Fruit fly (Drosophila melanogaster) whole organism, embryonic: ENCODE measurements around the gene Sbf.

Experiments
- Awh ChIP-seq: fragments of 200-800 bp; sonication (Bioruptor generic); IDR thresholded peaks from 2 replicates; pipeline ENCODE4, ENCODE4 v1.3.6; 2022; ENCODE audit warnings: missing biosample characterization, missing genetic modification characterization
- Blimp-1 ChIP-seq: fragments of 200-800 bp; sonication (Bioruptor generic); optimal IDR thresholded peaks from 3 replicates; lab custom pipeline; 2018; ENCODE audit warnings: missing biosample characterization, missing genetic modification characterization, mild to moderate bottlenecking, moderate library complexity, missing genetic modification reagents
- CG12299 ChIP-seq: fragments of 200-800 bp; sonication (Bioruptor generic); optimal IDR thresholded peaks from 2 replicates; lab custom pipeline; 2018; ENCODE audit warnings: missing biosample characterization, mild to moderate bottlenecking, missing genetic modification characterization
- CG13624 ChIP-seq: fragments of 200-800 bp; sonication (Bioruptor generic); optimal IDR thresholded peaks from 2 replicates; lab custom pipeline; 2016; ENCODE audit warnings: missing biosample characterization, missing genetic modification characterization
- CG13894 ChIP-seq: fragments of 200-800 bp; sonication (Bioruptor generic); optimal IDR thresholded peaks from 3 replicates; lab custom pipeline; 2018; ENCODE audit warnings: missing biosample characterization, mild to moderate bottlenecking, missing genetic modification characterization, moderate library complexity
- CG14860 ChIP-seq: fragments of 200-800 bp; sonication (Bioruptor generic); IDR thresholded peaks from 3 replicates; pipeline ENCODE4 v1.3.6; 2022; ENCODE audit warnings: missing biosample characterization, missing genetic modification characterization; ENCODE audit not compliant: partially characterized antibody
- CG17829 ChIP-seq: fragments of 200-800 bp; optimal IDR thresholded peaks from 2 replicates; lab custom pipeline; 2019; ENCODE audit warnings: missing biosample characterization, mild to moderate bottlenecking, missing genetic modification characterization, moderate library complexity
- CG1792 ChIP-seq: fragments of 200-800 bp; sonication (Bioruptor generic); optimal IDR thresholded peaks from 2 replicates; lab custom pipeline; 2016; ENCODE audit warnings: missing biosample characterization, missing genetic modification characterization
- CG18476 ChIP-seq: fragments of 200-800 bp; sonication (Bioruptor generic); optimal IDR thresholded peaks from 2 replicates; lab custom pipeline; 2016; ENCODE audit warnings: missing biosample characterization, mild to moderate bottlenecking, missing genetic modification characterization
- CG18599 ChIP-seq: fragments of 200-800 bp; sonication (Bioruptor generic); optimal IDR thresholded peaks from 3 replicates; lab custom pipeline; 2017; ENCODE audit warnings: missing biosample characterization, missing genetic modification characterization, mild to moderate bottlenecking, moderate library complexity, missing genetic modification reagents
- CG2875 ChIP-seq: fragments of 200-800 bp; sonication (Bioruptor generic); optimal IDR thresholded peaks from 2 replicates; lab custom pipeline; 2017; ENCODE audit warnings: missing biosample characterization, mild to moderate bottlenecking, missing genetic modification characterization, missing genetic modification reagents
- CG2889 ChIP-seq: fragments of 200-800 bp; sonication (Bioruptor generic); IDR thresholded peaks from 3 replicates; pipeline ENCODE4 v1.3.6; 2022; ENCODE audit warnings: missing biosample characterization, missing genetic modification characterization
- CG3065 ChIP-seq: fragments of 200-800 bp; sonication (Bioruptor generic); optimal IDR thresholded peaks from 2 replicates; lab custom pipeline; 2016; ENCODE audit warnings: missing biosample characterization, missing genetic modification characterization
- CG4617 ChIP-seq: fragments of 200-800 bp; sonication (Bioruptor generic); optimal IDR thresholded peaks from 3 replicates; lab custom pipeline; 2016; ENCODE audit warnings: missing biosample characterization, missing genetic modification characterization, borderline replicate concordance
- CG4730 ChIP-seq: fragments of 200-800 bp; sonication (Bioruptor generic); IDR thresholded peaks from 2 replicates; pipeline ENCODE4 v1.3.6; 2022; ENCODE audit warnings: missing biosample characterization, missing genetic modification characterization
- CG5245 ChIP-seq: fragments of 200-800 bp; sonication (Bioruptor generic); optimal IDR thresholded peaks from 3 replicates; lab custom pipeline; 2016; ENCODE audit warnings: missing biosample characterization, missing genetic modification characterization
- CG6254 ChIP-seq: fragments of 200-800 bp; sonication (Bioruptor generic); optimal IDR thresholded peaks from 3 replicates; lab custom pipeline; 2017; ENCODE audit warnings: mild to moderate bottlenecking, missing biosample characterization, missing genetic modification reagents, missing genetic modification characterization
- CG6791 ChIP-seq: fragments of 200-800 bp; sonication (Bioruptor generic); IDR thresholded peaks from 3 replicates; pipeline ENCODE4 v1.3.6; 2022; ENCODE audit warnings: missing biosample characterization, missing genetic modification characterization; ENCODE audit not compliant: partially characterized antibody
- CG8478 ChIP-seq: fragments of >200 bp; optimal IDR thresholded peaks from 2 replicates; lab custom pipeline; 2018
- Dad ChIP-seq: fragments of 200-800 bp; sonication (Bioruptor generic); optimal IDR thresholded peaks from 3 replicates; lab custom pipeline; 2016; ENCODE audit warnings: missing biosample characterization, missing genetic modification characterization
- E2f2 ChIP-seq: fragments of 200-800 bp; sonication (Bioruptor generic); IDR thresholded peaks from 2 replicates; pipeline ENCODE4 v1.3.6; 2022; ENCODE audit warnings: missing biosample characterization, missing genetic modification characterization
- Eip74EF ChIP-seq, 2 experiments: fragments of 200-800 bp in 1 of 2; fragments of >200 bp in 1 of 2; sonication (Bioruptor generic) in 1 of 2; optimal IDR thresholded peaks; 2 replicates each; lab custom pipeline; 2017 to 2019; ENCODE audit warnings: missing biosample characterization in 2 of 2, missing genetic modification characterization in 2 of 2, mild to moderate bottlenecking in 1 of 2, moderate library complexity in 1 of 2
- Fer2 ChIP-seq: fragments of 200-800 bp; sonication (Bioruptor generic); optimal IDR thresholded peaks from 2 replicates; lab custom pipeline; 2018; ENCODE audit warnings: missing biosample characterization, mild to moderate bottlenecking, missing genetic modification characterization, moderate library complexity
- GATAe ChIP-seq: fragments of 200-800 bp; sonication (Bioruptor generic); conservative IDR thresholded peaks from 2 replicates; pipeline ENCODE4 v1.3.6; 2022; ENCODE audit warnings: missing biosample characterization, missing genetic modification characterization
- Gug ChIP-seq: fragments of 200-800 bp; sonication (Bioruptor generic); IDR thresholded peaks from 4 replicates; pipeline ENCODE4 v1.3.6; 2022; ENCODE audit warnings: missing biosample characterization, missing genetic modification characterization
- HHEX ChIP-seq: fragments of 200-800 bp; sonication (Bioruptor generic); optimal IDR thresholded peaks from 3 replicates; lab custom pipeline; 2017; ENCODE audit warnings: missing biosample characterization, mild to moderate bottlenecking, missing genetic modification characterization, missing genetic modification reagents
- HLH3B ChIP-seq: fragments of 200-800 bp; sonication (Bioruptor generic); IDR thresholded peaks from 2 replicates; pipeline ENCODE4 v1.3.6; 2022; ENCODE audit warnings: missing biosample characterization, missing genetic modification characterization
- HmgD ChIP-seq: fragments of 200-800 bp; sonication (Bioruptor generic); optimal IDR thresholded peaks from 3 replicates; lab custom pipeline; 2016; ENCODE audit warnings: missing biosample characterization, missing genetic modification characterization
- MBD-R2 ChIP-seq: fragments of 200-800 bp; sonication (Bioruptor generic); IDR thresholded peaks from 2 replicates; pipeline ENCODE4 v1.3.6; 2022; ENCODE audit warnings: missing biosample characterization, missing genetic modification characterization
- TFAM ChIP-seq: fragments of 200-800 bp; sonication (Bioruptor generic); optimal IDR thresholded peaks from 2 replicates; lab custom pipeline; 2017; ENCODE audit warnings: missing biosample characterization, missing genetic modification characterization, inconsistent platforms
- YL-1 ChIP-seq: fragments of 200-800 bp; sonication (Bioruptor generic); optimal IDR thresholded peaks from 3 replicates; lab custom pipeline; 2017; ENCODE audit warnings: missing biosample characterization, mild to moderate bottlenecking, missing genetic modification characterization
- abd-A ChIP-seq: fragments of 200-800 bp; sonication (Bioruptor generic); optimal IDR thresholded peaks from 3 replicates; lab custom pipeline; 2019; ENCODE audit warnings: missing biosample characterization, mild to moderate bottlenecking, missing genetic modification characterization, moderate library complexity
- ac ChIP-seq: fragments of 200-800 bp; sonication (Bioruptor generic); optimal IDR thresholded peaks from 3 replicates; lab custom pipeline; 2017; ENCODE audit warnings: missing biosample characterization, mild to moderate bottlenecking, missing genetic modification characterization
- amos ChIP-seq: fragments of 200-800 bp; sonication (Bioruptor generic); IDR thresholded peaks from 2 replicates; pipeline ENCODE4 v1.3.6; 2022; ENCODE audit warnings: missing biosample characterization, missing genetic modification characterization; ENCODE audit not compliant: partially characterized antibody
- bowl ChIP-seq: fragments of 200-800 bp; sonication (Bioruptor generic); IDR thresholded peaks from 2 replicates; pipeline ENCODE4 v1.3.6; 2022; ENCODE audit warnings: missing biosample characterization, missing genetic modification characterization
- corto ChIP-seq: fragments of 200-800 bp; sonication (Bioruptor generic); optimal IDR thresholded peaks from 2 replicates; lab custom pipeline; 2016; ENCODE audit warnings: missing biosample characterization, mild to moderate bottlenecking, missing genetic modification characterization, moderate library complexity
- croc ChIP-seq: fragments of 200-800 bp; sonication (Bioruptor generic); conservative IDR thresholded peaks from 3 replicates; pipeline ENCODE4 v1.3.6; 2022; ENCODE audit warnings: missing biosample characterization, missing genetic modification characterization
- dati ChIP-seq: fragments of 200-800 bp; sonication (Bioruptor generic); IDR thresholded peaks from 2 replicates; pipeline ENCODE4 v1.3.6; 2022; ENCODE audit warnings: missing biosample characterization, missing genetic modification characterization
- hbn ChIP-seq: fragments of 200-800 bp; sonication (Bioruptor generic); IDR thresholded peaks from 2 replicates; pipeline ENCODE4 v1.3.6; 2022; ENCODE audit warnings: missing biosample characterization, missing genetic modification characterization; ENCODE audit not compliant: partially characterized antibody
- lov ChIP-seq, 2 experiments: fragments of 200-800 bp in 1 of 2; fragments of >200 bp in 1 of 2; sonication (Bioruptor generic) in 1 of 2; IDR thresholded peaks in 1 of 2; optimal IDR thresholded peaks in 1 of 2; 2 replicates in 1 of 2; 3 replicates in 1 of 2; pipeline versions ENCODE4 v1.3.6 to Lab custom; 2017 to 2022; ENCODE audit warnings: missing biosample characterization in 1 of 2, missing genetic modification characterization in 1 of 2
- nerfin-2 ChIP-seq: fragments of 200-800 bp; sonication (Bioruptor generic); IDR thresholded peaks from 2 replicates; pipeline ENCODE4 v1.3.6; 2022; ENCODE audit warnings: missing biosample characterization, missing genetic modification characterization; ENCODE audit not compliant: partially characterized antibody
- nom ChIP-seq: fragments of 200-800 bp; sonication (Bioruptor generic); optimal IDR thresholded peaks from 2 replicates; lab custom pipeline; 2017; ENCODE audit warnings: missing biosample characterization, missing genetic modification characterization, mild to moderate bottlenecking, moderate library complexity, missing genetic modification reagents
- pho ChIP-seq: fragments of 200-800 bp; sonication (Bioruptor generic); optimal IDR thresholded peaks from 2 replicates; lab custom pipeline; 2016; ENCODE audit warnings: missing biosample characterization, missing genetic modification characterization
- repo ChIP-seq: fragments of 200-800 bp; sonication (Bioruptor generic); optimal IDR thresholded peaks from 2 replicates; lab custom pipeline; 2016; ENCODE audit warnings: missing biosample characterization, missing genetic modification characterization
- sim ChIP-seq: fragments of 200-800 bp; sonication (Bioruptor generic); IDR thresholded peaks from 2 replicates; pipeline ENCODE4 v1.3.6; 2022; ENCODE audit warnings: missing biosample characterization, missing genetic modification characterization
- sima ChIP-seq: fragments of 200-800 bp; sonication (Bioruptor generic); optimal IDR thresholded peaks from 2 replicates; lab custom pipeline; 2016; ENCODE audit warnings: missing biosample characterization, missing genetic modification characterization
- sisA ChIP-seq: fragments of 200-800 bp; sonication (Bioruptor generic); IDR thresholded peaks from 2 replicates; pipeline ENCODE4 v1.3.6; 2022; ENCODE audit warnings: missing biosample characterization, missing genetic modification characterization
- so ChIP-seq: fragments of 200-800 bp; sonication (Bioruptor generic); IDR thresholded peaks from 3 replicates; pipeline ENCODE4 v1.3.6; 2022; ENCODE audit warnings: missing biosample characterization, missing genetic modification characterization
- tap ChIP-seq: fragments of 200-800 bp; optimal IDR thresholded peaks from 3 replicates; lab custom pipeline; 2019; ENCODE audit warnings: missing biosample characterization, mild to moderate bottlenecking, missing genetic modification characterization, moderate library complexity
- toy ChIP-seq: fragments of 200-800 bp; sonication (Bioruptor generic); IDR thresholded peaks from 2 replicates; pipeline ENCODE4 v1.3.6; 2022; ENCODE audit warnings: missing biosample characterization, missing genetic modification characterization

The Sbf gene

DNA sequence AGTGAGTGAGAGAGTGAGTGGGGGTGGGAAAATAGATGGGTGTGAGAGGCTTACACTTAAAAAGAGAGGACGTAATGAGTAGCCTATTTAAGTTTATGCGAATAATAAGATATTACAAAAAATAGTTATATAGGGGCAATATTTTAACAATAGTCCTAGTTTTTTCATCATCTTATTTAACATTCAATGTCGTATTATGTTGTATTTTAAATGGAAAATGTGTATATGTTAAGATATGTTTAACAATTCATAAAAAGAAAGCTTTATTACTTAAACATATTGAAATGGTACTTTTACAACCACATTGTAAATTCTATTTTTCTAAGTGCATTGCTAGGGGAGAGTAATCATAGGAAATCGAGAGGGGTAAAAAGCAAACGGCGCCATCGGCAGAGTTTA is 22.8 kb downstream of the Sbf start (continued):
- TF ChIP-seq Awh (GFP tag; lab: Robert Waterston, UW) = 0 out of 2 replicates have a peak, but pooled peaks have one; percentile 34
- TF ChIP-seq ac (GFP tag; lab: Kevin White, UChicago) = no peak
- TF ChIP-seq CG4617 (GFP tag; lab: Kevin White, UChicago) = peak; percentile 21
- TF ChIP-seq CG4730 = no peak
- TF ChIP-seq CG17829 = peak; percentile 83
- TF ChIP-seq CG18599 (GFP tag; lab: Kevin White, UChicago) = peak; percentile 87
- TF ChIP-seq dati (GFP tag; lab: Robert Waterston, UW) = no peak
- peak; percentile 8 for TF ChIP-seq CG5245
- peak; percentile 30 for TF ChIP-seq CG1792 (GFP tag; lab: Kevin White, UChicago)
- no peak for TF ChIP-seq lov (optimal IDR thresholded peaks at IDR 0.05; lab: Kevin White, UChicago)
- TF ChIP-seq lov (GFP tag; IDR thresholded peaks at IDR 0.05; lab: Robert Waterston, UW) = no peak
- TF ChIP-seq CG6254 (GFP tag; lab: Kevin White, UChicago) = peak; percentile 37
- peak; percentile 60 for TF ChIP-seq abd-A (tag; lab: Kevin White, UChicago)
- peak; percentile 59 for TF ChIP-seq Fer2 (tag; lab: Kevin White, UChicago)
- TF ChIP-seq Eip74EF (GFP tag; optimal IDR thresholded peaks at IDR 0.05; lab: Kevin White, UChicago) = peak in 1 of 2 experiments; percentile 61
- peak; percentile 24 for TF ChIP-seq YL-1 (GFP tag; lab: Kevin White, UChicago)
- TF ChIP-seq CG13624 (GFP tag; lab: Kevin White, UChicago) = no peak
- no peak for TF ChIP-seq MBD-R2 (GFP tag; lab: Robert Waterston, UW)
- TF ChIP-seq nom (GFP tag; lab: Kevin White, UChicago) = no peak
- TF ChIP-seq corto (GFP tag; lab: Kevin White, UChicago) = no peak
- peak; percentile 55 for TF ChIP-seq HHEX
- no peak for TF ChIP-seq hbn (GFP tag; lab: Robert Waterston, UW)
- TF ChIP-seq pho (GFP tag; lab: Kevin White, UChicago) = peak; percentile 5
- no peak for TF ChIP-seq sim (GFP tag; lab: Robert Waterston, UW)
- peak; percentile 59 for TF ChIP-seq tap (tag; lab: Kevin White, UChicago)
- TF ChIP-seq CG14860 (GFP tag; lab: Robert Waterston, UW) = no peak
- peak; percentile 20 for TF ChIP-seq CG3065 (GFP tag; lab: Kevin White, UChicago)
- TF ChIP-seq nerfin-2 = no peak
- peak; percentile 75 for TF ChIP-seq CG12299 (tag; lab: Kevin White, UChicago)
- peak; percentile 41 for TF ChIP-seq CG18476 (GFP tag; lab: Kevin White, UChicago)
- TF ChIP-seq CG2875 (GFP tag; lab: Kevin White, UChicago) = peak; percentile 37
- no peak for TF ChIP-seq sima
- TF ChIP-seq so (GFP tag; lab: Robert Waterston, UW) = no peak
- TF ChIP-seq amos = no peak
- TF ChIP-seq E2f2 = peak; percentile 28; the same call in 1 of the 2 replicates
- 0 out of 2 replicates have a peak, but pooled peaks have one; percentile 22 for TF ChIP-seq sisA (GFP tag; lab: Robert Waterston, UW)
- TF ChIP-seq CG6791 (GFP tag; lab: Robert Waterston, UW) = no peak
- no peak for TF ChIP-seq CG8478 (lab: Kevin White, UChicago)
- TF ChIP-seq croc = peak; percentile 43; the same call in 2 of the 3 replicates
- no peak for TF ChIP-seq Gug (GFP tag; lab: Robert Waterston, UW)
- no peak for TF ChIP-seq CG2889 (GFP tag; lab: Robert Waterston, UW)
- TF ChIP-seq TFAM (GFP tag; lab: Kevin White, UChicago) = no peak
- no peak for TF ChIP-seq Dad
- TF ChIP-seq Blimp-1 = peak; percentile 35
- TF ChIP-seq HmgD = no peak
- TF ChIP-seq HLH3B (GFP tag; lab: Robert Waterston, UW) = peak; percentile 51; the same call in 1 of the 2 replicates
- no peak for TF ChIP-seq GATAe (GFP tag; lab: Robert Waterston, UW)
- TF ChIP-seq toy = no peak
- no peak for TF ChIP-seq repo (GFP tag; lab: Kevin White, UChicago)
- TF ChIP-seq bowl (GFP tag; lab: Robert Waterston, UW) = no peak
- peak; percentile 77 for TF ChIP-seq CG13894 (tag; lab: Kevin White, UChicago)
